Worm (Caenorhabditis elegans) whole organism, L3 larva: ENCODE measurements around the gene F26D11.13.

Source experiments
- ZK546.5 ChIP-seq: sonication (generic microtip); optimal IDR thresholded peaks from 2 replicates; lab custom pipeline; 2017; ENCODE audit warnings: missing biosample characterization, missing genetic modification characterization
- aly-2 ChIP-seq: fragments of 150-350 bp; optimal IDR thresholded peaks from 2 replicates; lab custom pipeline; 2014; ENCODE audit warnings: missing biosample characterization, missing genetic modification characterization
- ama-1 ChIP-seq: fragments of 150-350 bp; optimal IDR thresholded peaks from 2 replicates; lab custom pipeline; 2018
- ceh-16 ChIP-seq: sonication (generic microtip); optimal IDR thresholded peaks from 2 replicates; lab custom pipeline; 2017; ENCODE audit warnings: missing biosample characterization, missing genetic modification characterization
- ceh-28 ChIP-seq: fragments of 150-350 bp; optimal IDR thresholded peaks from 2 replicates; lab custom pipeline; 2014; ENCODE audit warnings: missing biosample characterization, missing genetic modification reagents, missing genetic modification characterization
- ceh-82 ChIP-seq: fragments of 150-350 bp; optimal IDR thresholded peaks from 2 replicates; lab custom pipeline; 2014; ENCODE audit warnings: missing biosample characterization, missing genetic modification characterization
- daf-12 ChIP-seq: fragments of 150-350 bp; optimal IDR thresholded peaks from 2 replicates; lab custom pipeline; 2014; ENCODE audit warnings: missing biosample characterization, missing genetic modification reagents, missing genetic modification characterization
- egl-27 ChIP-seq: sonication (generic microtip); optimal IDR thresholded peaks from 4 replicates; lab custom pipeline; 2017; ENCODE audit warnings: missing biosample characterization, missing genetic modification reagents, missing genetic modification characterization
- egl-5 ChIP-seq: fragments of 150-350 bp; optimal IDR thresholded peaks from 2 replicates; lab custom pipeline; 2017; ENCODE audit warnings: missing biosample characterization, missing genetic modification reagents, missing genetic modification characterization, inconsistent platforms
- elt-1 ChIP-seq: fragments of 150-350 bp; optimal IDR thresholded peaks from 2 replicates; lab custom pipeline; 2014; ENCODE audit warnings: missing biosample characterization, missing genetic modification characterization
- elt-2 ChIP-seq: sonication (generic microtip); optimal IDR thresholded peaks from 2 replicates; lab custom pipeline; 2016; ENCODE audit warnings: missing genetic modification reagents, mild to moderate bottlenecking, missing genetic modification characterization, missing compliant biosample characterization
- elt-3 ChIP-seq, 3 experiments: fragments of 150-350 bp in 1 of 3; sonication (generic microtip) in 2 of 3; optimal IDR thresholded peaks; 2 replicates in 2 of 3; 4 replicates in 1 of 3; lab custom pipeline; 2014 to 2017; ENCODE audit warnings: missing biosample characterization in 3 of 3, missing genetic modification characterization in 3 of 3
- eor-1 ChIP-seq, 2 experiments: fragments of 150-350 bp; optimal IDR thresholded peaks; 2 replicates each; lab custom pipeline; 2014 to 2018; ENCODE audit warnings: missing biosample characterization in 2 of 2, missing genetic modification characterization in 2 of 2
- fkh-10 ChIP-seq: sonication (generic microtip); optimal IDR thresholded peaks from 2 replicates; lab custom pipeline; 2017; ENCODE audit warnings: missing biosample characterization, missing genetic modification reagents, missing genetic modification characterization
- fkh-2 ChIP-seq: fragments of 150-350 bp; optimal IDR thresholded peaks from 2 replicates; lab custom pipeline; 2014; ENCODE audit warnings: missing biosample characterization, missing genetic modification reagents, missing genetic modification characterization
- fos-1 ChIP-seq: fragments of 150-350 bp; optimal IDR thresholded peaks from 2 replicates; lab custom pipeline; 2014; ENCODE audit warnings: missing biosample characterization, missing genetic modification characterization
- hmg-11 ChIP-seq: sonication (generic microtip); optimal IDR thresholded peaks from 2 replicates; lab custom pipeline; 2016; ENCODE audit warnings: missing genetic modification characterization, missing compliant biosample characterization
- lin-15B ChIP-seq: fragments of 150-350 bp; optimal IDR thresholded peaks from 2 replicates; lab custom pipeline; 2014; ENCODE audit warnings: missing biosample characterization, missing genetic modification characterization
- lin-39 ChIP-seq: fragments of 150-350 bp; optimal IDR thresholded peaks from 2 replicates; lab custom pipeline; 2018; ENCODE audit warnings: missing biosample characterization, missing genetic modification reagents, missing genetic modification characterization
- lsy-12 ChIP-seq: sonication (generic microtip); optimal IDR thresholded peaks from 2 replicates; lab custom pipeline; 2016; ENCODE audit warnings: mild to moderate bottlenecking, missing genetic modification characterization, missing compliant biosample characterization
- mdl-1 ChIP-seq: fragments of 150-350 bp; optimal IDR thresholded peaks from 2 replicates; lab custom pipeline; 2014; ENCODE audit warnings: missing biosample characterization, missing genetic modification characterization
- mml-1 ChIP-seq: fragments of 150-350 bp; sonication (generic microtip); optimal IDR thresholded peaks from 3 replicates; lab custom pipeline; 2014; ENCODE audit warnings: missing biosample characterization, missing genetic modification characterization
- nfya-1 ChIP-seq: sonication (generic microtip); optimal IDR thresholded peaks from 2 replicates; lab custom pipeline; 2017; ENCODE audit warnings: missing genetic modification characterization, mild to moderate bottlenecking, missing compliant biosample characterization, antibody characterized with exemption, moderate library complexity; ENCODE audit not compliant: insufficient read depth
- nhr-11 ChIP-seq: fragments of 150-350 bp; optimal IDR thresholded peaks from 2 replicates; lab custom pipeline; 2014; ENCODE audit warnings: missing biosample characterization, missing genetic modification characterization
- nhr-12 ChIP-seq: fragments of 150-350 bp; optimal IDR thresholded peaks from 2 replicates; lab custom pipeline; 2014; ENCODE audit warnings: missing biosample characterization, missing genetic modification characterization
- nhr-23 ChIP-seq: fragments of 150-350 bp; optimal IDR thresholded peaks from 2 replicates; lab custom pipeline; 2014; ENCODE audit warnings: missing biosample characterization, missing genetic modification reagents, missing genetic modification characterization
- nhr-237 ChIP-seq: fragments of 150-350 bp; optimal IDR thresholded peaks from 2 replicates; lab custom pipeline; 2014; ENCODE audit warnings: missing biosample characterization, missing genetic modification characterization
- nhr-25 ChIP-seq: sonication (generic microtip); optimal IDR thresholded peaks from 2 replicates; lab custom pipeline; 2017; ENCODE audit warnings: missing biosample characterization, missing genetic modification characterization
- nhr-28 ChIP-seq: fragments of 150-350 bp; optimal IDR thresholded peaks from 2 replicates; lab custom pipeline; 2014; ENCODE audit warnings: missing biosample characterization, missing genetic modification characterization
- nhr-67 ChIP-seq: fragments of 150-350 bp; optimal IDR thresholded peaks from 2 replicates; lab custom pipeline; 2014; ENCODE audit warnings: missing biosample characterization, missing genetic modification characterization
- nhr-76 ChIP-seq: fragments of 150-350 bp; sonication (generic microtip); optimal IDR thresholded peaks from 5 replicates; lab custom pipeline; 2014; ENCODE audit warnings: missing biosample characterization, missing genetic modification characterization
- nhr-77 ChIP-seq: fragments of 150-350 bp; optimal IDR thresholded peaks from 2 replicates; lab custom pipeline; 2014; ENCODE audit warnings: missing biosample characterization, missing genetic modification characterization
- pha-4 ChIP-seq: fragments of 150-350 bp; optimal IDR thresholded peaks from 2 replicates; lab custom pipeline; 2014; ENCODE audit warnings: missing biosample characterization, missing genetic modification reagents, missing genetic modification characterization
- pqm-1 ChIP-seq: fragments of 150-350 bp; optimal IDR thresholded peaks from 2 replicates; lab custom pipeline; 2017; ENCODE audit warnings: missing biosample characterization, missing genetic modification characterization, inconsistent platforms
- snpc-4 ChIP-seq: fragments of 150-350 bp; optimal IDR thresholded peaks from 2 replicates; lab custom pipeline; 2014; ENCODE audit warnings: missing biosample characterization, missing genetic modification characterization
- unc-62 ChIP-seq: fragments of 150-350 bp; sonication (generic microtip); optimal IDR thresholded peaks from 4 replicates; lab custom pipeline; 2014; ENCODE audit warnings: missing biosample characterization, missing genetic modification reagents, missing genetic modification characterization
- zag-1 ChIP-seq: fragments of 150-350 bp; optimal IDR thresholded peaks from 2 replicates; lab custom pipeline; 2014; ENCODE audit warnings: missing biosample characterization, missing genetic modification characterization
- ztf-4 ChIP-seq: fragments of 150-350 bp; optimal IDR thresholded peaks from 2 replicates; lab custom pipeline; 2014; ENCODE audit warnings: missing biosample characterization, missing genetic modification characterization

The F26D11.13 gene

ce11 chrV:7980370-7980987 is 26.0 kb upstream of the F26D11.13 start:
- TF ChIP-seq elt-3 (tag; optimal IDR thresholded peaks at IDR 0.05; lab: Kevin White, UChicago) (no peak), elt-1 (tag; lab: Kevin White, UChicago) (peak; percentile 43), lin-39 (tag; lab: Kevin White, UChicago) (peak; percentile 77), fkh-10 (GFP tag; lab: Kevin White, UChicago) (peak; percentile 34), snpc-4 (peak; percentile 43), nfya-1 (tag; lab: Kevin White, UChicago) (peak; percentile 56), ceh-82 (tag; lab: Kevin White, UChicago) (no peak), lin-15B (peak; percentile 30)

DNA sequence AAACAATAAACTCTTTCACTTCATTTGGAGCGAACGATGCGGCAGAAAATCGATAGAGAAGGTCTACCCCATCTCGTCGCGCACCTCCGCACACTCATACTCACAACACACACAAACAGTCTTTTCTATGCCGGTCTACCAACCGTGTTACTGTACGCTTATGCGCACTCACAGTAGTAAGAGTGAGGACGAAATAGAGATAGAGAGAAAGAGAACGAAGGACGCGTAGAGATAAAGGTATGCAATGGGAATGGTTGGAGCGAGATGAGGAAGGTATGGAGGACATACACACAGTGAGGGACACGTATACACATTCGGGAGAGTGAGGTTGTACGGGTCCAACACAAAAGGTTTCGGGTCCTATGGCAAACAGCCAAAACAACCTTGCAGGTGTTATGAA is 24.3 kb upstream of the F26D11.13 start:
- TF ChIP-seq lin-15B, result peak; percentile 14
- TF ChIP-seq mml-1 (tag; lab: Kevin White, UChicago), result no peak
- TF ChIP-seq pha-4 (tag; lab: Kevin White, UChicago), result peak; percentile 73
- TF ChIP-seq ztf-4 (tag; lab: Kevin White, UChicago), result no peak
- peak; percentile 32 for TF ChIP-seq hmg-11
- TF ChIP-seq lin-39 (tag; lab: Kevin White, UChicago), result peak; percentile 1
- peak; percentile 32 for TF ChIP-seq nfya-1 (tag; lab: Kevin White, UChicago)
- TF ChIP-seq nhr-237, result no peak
- TF ChIP-seq nhr-23 (tag; lab: Kevin White, UChicago), result peak; percentile 55
- peak; percentile 45 for TF ChIP-seq ceh-28
- peak; percentile 12 for TF ChIP-seq pqm-1 (tag; lab: Kevin White, UChicago)
- TF ChIP-seq nhr-25, result peak; percentile 93
- no peak for TF ChIP-seq nhr-11
- no peak for TF ChIP-seq unc-62
- no peak for TF ChIP-seq aly-2
- TF ChIP-seq elt-2, result peak; percentile 31
- no peak for TF ChIP-seq mdl-1 (tag; lab: Kevin White, UChicago)
- no peak for TF ChIP-seq egl-5 (tag; lab: Kevin White, UChicago)

DNA sequence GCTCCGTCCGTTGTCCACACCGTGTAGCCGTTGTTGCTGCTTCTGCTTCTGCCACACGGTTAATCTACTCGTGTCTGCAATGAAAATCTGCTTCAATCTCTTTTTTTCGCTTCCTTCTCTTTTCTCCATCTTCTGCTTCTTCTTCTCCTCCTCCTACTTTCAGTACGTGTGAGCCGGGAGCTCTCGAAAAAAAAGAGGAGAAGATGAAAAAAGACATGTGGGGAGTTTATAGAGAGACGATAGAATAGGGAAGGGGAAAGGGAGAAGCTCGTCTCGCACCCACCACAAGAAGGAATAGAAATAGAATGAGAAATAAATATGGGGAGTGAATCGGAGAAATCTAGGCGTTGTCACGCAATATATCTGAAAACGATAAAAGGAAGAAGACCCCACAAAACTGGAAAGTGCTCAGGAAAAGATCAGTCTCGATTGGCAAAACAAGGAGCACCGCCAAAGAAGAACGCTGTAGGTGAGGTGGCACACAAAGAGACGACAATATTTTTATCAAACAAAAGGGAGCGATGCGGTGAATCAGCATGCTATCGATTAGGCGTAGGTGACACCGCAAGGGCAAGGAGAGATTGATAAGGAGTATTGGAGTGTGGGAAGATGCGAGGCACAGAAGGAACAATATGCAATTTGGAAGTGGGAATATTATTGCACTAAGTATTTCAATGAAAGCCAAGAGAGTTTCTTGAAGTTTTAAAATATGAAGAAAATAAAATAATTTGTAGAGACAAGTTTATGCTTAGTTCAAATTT is 23.4 kb upstream of the F26D11.13 start, which contains the start of gene let-413:
TSS of gene let-413 (minus strand) at position 76 of the 761 bp plus-strand sequence.
- no peak for TF ChIP-seq lsy-12 (tag; lab: Kevin White, UChicago)
- peak; percentile 25 for TF ChIP-seq nfya-1 (tag; lab: Kevin White, UChicago)
- no peak for TF ChIP-seq nhr-11
- no peak for TF ChIP-seq nhr-77
- no peak for TF ChIP-seq fos-1
- TF ChIP-seq pqm-1 (tag; lab: Kevin White, UChicago), result peak; percentile 67
- TF ChIP-seq elt-2, result peak; percentile 62
- TF ChIP-seq egl-5 (tag; lab: Kevin White, UChicago), result no peak
- TF ChIP-seq ceh-28, result no peak
- no peak for TF ChIP-seq elt-3 (tag; optimal IDR thresholded peaks at IDR 0.05; lab: Kevin White, UChicago)
- TF ChIP-seq pha-4 (tag; lab: Kevin White, UChicago), result peak; percentile 47
- no peak for TF ChIP-seq aly-2
- TF ChIP-seq nhr-76 (tag; lab: Kevin White, UChicago), result no peak
- TF ChIP-seq ZK546.5, result no peak

ce11 chrV:7971376-7971775 is 16.9 kb upstream of the F26D11.13 start:
- no peak for TF ChIP-seq snpc-4
- no peak for TF ChIP-seq fos-1
- TF ChIP-seq pqm-1 (tag; lab: Kevin White, UChicago), result no peak
- TF ChIP-seq nhr-11, result no peak
- TF ChIP-seq lin-15B, result no peak
- no peak for TF ChIP-seq ceh-16
- TF ChIP-seq nhr-77, result no peak
- TF ChIP-seq, all 47 proteins: peak for 0

DNA sequence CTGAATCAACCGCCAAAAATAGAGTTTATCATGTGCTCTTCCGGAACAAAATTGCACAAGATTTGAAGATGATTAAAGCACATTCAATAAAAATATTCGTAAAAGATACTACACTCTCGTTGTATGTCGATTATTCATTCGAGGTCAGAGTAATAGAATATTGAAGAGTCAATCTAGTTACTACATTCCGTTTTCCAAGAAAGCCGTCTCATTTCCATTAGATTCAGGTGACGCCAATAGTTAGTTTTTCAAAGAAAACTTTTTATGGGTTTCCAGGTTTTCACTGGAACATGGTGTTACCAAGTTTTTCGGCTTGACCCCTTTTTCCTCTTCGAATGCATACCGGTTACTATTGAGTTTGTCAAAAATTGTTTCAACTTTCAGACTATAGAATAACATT is 16.1 kb upstream of the F26D11.13 start:
- TF ChIP-seq egl-5 (tag; lab: Kevin White, UChicago) (no peak), fkh-10 (GFP tag; lab: Kevin White, UChicago) (no peak), ceh-16 (no peak), eor-1 (tag; optimal IDR thresholded peaks at IDR 0.05; lab: Kevin White, UChicago) (no peak), nhr-12 (tag; lab: Kevin White, UChicago) (no peak), nhr-67 (tag; lab: Kevin White, UChicago) (no peak), zag-1 (tag; lab: Kevin White, UChicago) (no peak), pha-4 (tag; lab: Kevin White, UChicago) (no peak), egl-27 (tag; lab: Kevin White, UChicago) (no peak), daf-12 (tag; lab: Kevin White, UChicago) (no peak), mdl-1 (tag; lab: Kevin White, UChicago) (no peak), nhr-28 (tag; lab: Kevin White, UChicago) (no peak), mml-1 (tag; lab: Kevin White, UChicago) (no peak), unc-62 (no peak), lsy-12 (tag; lab: Kevin White, UChicago) (no peak), fkh-2 (no peak), ama-1 (lab: Kevin White, UChicago) (no peak), lin-15B (no peak), hmg-11 (no peak), nhr-25 (no peak)
